Worm (Caenorhabditis elegans) whole organism, L1 larva: ENCODE measurements around the gene nhr-122.

Experiments used
- C16A3.4 ChIP-seq: fragments of 150-350 bp; optimal IDR thresholded peaks from 2 replicates; lab custom pipeline; 2014; ENCODE audit warnings: missing biosample characterization, missing genetic modification characterization
- F16B12.6 ChIP-seq: fragments of 150-350 bp; optimal IDR thresholded peaks from 2 replicates; lab custom pipeline; 2014; ENCODE audit warnings: missing biosample characterization, missing genetic modification characterization
- Y116A8C.19 ChIP-seq: sonication (generic microtip); optimal IDR thresholded peaks from 2 replicates; lab custom pipeline; 2016; ENCODE audit warnings: missing compliant biosample characterization, missing genetic modification characterization, borderline replicate concordance
- aha-1 ChIP-seq: fragments of 150-350 bp; optimal IDR thresholded peaks from 2 replicates; lab custom pipeline; 2014; ENCODE audit warnings: missing biosample characterization, missing genetic modification characterization
- blmp-1 ChIP-seq: fragments of 150-350 bp; optimal IDR thresholded peaks from 2 replicates; lab custom pipeline; 2014; ENCODE audit warnings: missing biosample characterization, missing genetic modification characterization
- ceh-63 ChIP-seq: fragments of 200-800 bp; sonication (Bioruptor generic); optimal IDR thresholded peaks from 2 replicates; lab custom pipeline; 2018; ENCODE audit warnings: mild to moderate bottlenecking, missing genetic modification characterization, missing compliant biosample characterization
- ceh-8 ChIP-seq: fragments of 200-800 bp; sonication (Bioruptor generic); optimal IDR thresholded peaks from 2 replicates; lab custom pipeline; 2018; ENCODE audit warnings: mild to moderate bottlenecking, missing genetic modification characterization, moderate library complexity, missing compliant biosample characterization
- ceh-82 ChIP-seq, 3 experiments: fragments of 150-350 bp in 1 of 3; sonication (generic microtip) in 2 of 3; optimal IDR thresholded peaks; 2 replicates each; lab custom pipeline; 2014 to 2017; ENCODE audit warnings: missing biosample characterization in 3 of 3, missing genetic modification characterization in 3 of 3
- ceh-88 ChIP-seq: fragments of 200-800 bp; sonication (Bioruptor generic); IDR thresholded peaks from 2 replicates; pipeline ENCODE4 v1.3.6; 2022; ENCODE audit warnings: missing genetic modification characterization, missing compliant biosample characterization
- ceh-90 ChIP-seq: sonication (generic microtip); optimal IDR thresholded peaks from 2 replicates; lab custom pipeline; 2016; ENCODE audit warnings: missing genetic modification characterization, missing compliant biosample characterization
- dsc-1 ChIP-seq: sonication (generic microtip); optimal IDR thresholded peaks from 2 replicates; lab custom pipeline; 2016; ENCODE audit warnings: mild to moderate bottlenecking, missing genetic modification characterization, missing compliant biosample characterization
- efl-1 ChIP-seq, 4 experiments: fragments of 150-350 bp; optimal IDR thresholded peaks in 3 of 4; peaks in 1 of 4; 1 replicate in 1 of 4; 2 replicates in 3 of 4; lab custom pipeline; 2014; ENCODE audit warnings: missing biosample characterization in 2 of 4, missing genetic modification characterization in 2 of 4, missing genetic modification reagents in 2 of 4
- efl-3 ChIP-seq: fragments of 200-800 bp; sonication (Bioruptor generic); optimal IDR thresholded peaks from 2 replicates; lab custom pipeline; 2018; ENCODE audit warnings: mild to moderate bottlenecking, missing genetic modification characterization, missing compliant biosample characterization
- egl-27 ChIP-seq, 2 experiments: fragments of 150-350 bp in 1 of 2; sonication (generic microtip); optimal IDR thresholded peaks; 3 replicates each; lab custom pipeline; 2017 to 2018; ENCODE audit warnings: missing biosample characterization in 2 of 2, missing genetic modification characterization in 2 of 2, missing genetic modification reagents in 2 of 2
- ets-5 ChIP-seq: fragments of 200-800 bp; sonication (Bioruptor generic); IDR thresholded peaks from 2 replicates; pipeline ENCODE4 v1.3.6; 2022; ENCODE audit warnings: missing genetic modification characterization, missing compliant biosample characterization
- fkh-10 ChIP-seq: sonication (generic microtip); optimal IDR thresholded peaks from 2 replicates; lab custom pipeline; 2017; ENCODE audit warnings: missing biosample characterization, missing genetic modification reagents, missing genetic modification characterization
- grh-1 ChIP-seq: fragments of 200-800 bp; sonication (Bioruptor generic); IDR thresholded peaks from 2 replicates; pipeline ENCODE4 v1.3.6; 2022; ENCODE audit warnings: missing genetic modification reagents, missing genetic modification characterization, missing compliant biosample characterization
- isw-1 ChIP-seq: fragments of 200-800 bp; sonication (Bioruptor generic); IDR thresholded peaks from 2 replicates; pipeline ENCODE4 v1.3.6; 2022; ENCODE audit warnings: missing genetic modification characterization, missing compliant biosample characterization
- jun-1 ChIP-seq: fragments of 150-350 bp; optimal IDR thresholded peaks from 2 replicates; lab custom pipeline; 2014; ENCODE audit warnings: missing biosample characterization, missing genetic modification reagents, missing genetic modification characterization
- lin-14 ChIP-seq: fragments of 200-800 bp; sonication (Bioruptor generic); optimal IDR thresholded peaks from 2 replicates; lab custom pipeline; 2018; ENCODE audit warnings: mild to moderate bottlenecking, missing genetic modification characterization, moderate library complexity, missing compliant biosample characterization
- lin-15B ChIP-seq: fragments of 150-350 bp; sonication (generic microtip); optimal IDR thresholded peaks from 3 replicates; lab custom pipeline; 2014; ENCODE audit warnings: missing biosample characterization, missing genetic modification characterization
- lin-35 ChIP-seq, 2 experiments: fragments of 150-350 bp; optimal IDR thresholded peaks; 2 replicates each; lab custom pipeline; 2014; ENCODE audit warnings: missing biosample characterization in 2 of 2, missing genetic modification characterization in 2 of 2, missing genetic modification reagents in 2 of 2
- lin-39 ChIP-seq: fragments of 150-350 bp; optimal IDR thresholded peaks from 2 replicates; lab custom pipeline; 2014; ENCODE audit warnings: missing biosample characterization, missing genetic modification reagents, missing genetic modification characterization
- lir-3 ChIP-seq: sonication (generic microtip); optimal IDR thresholded peaks from 2 replicates; lab custom pipeline; 2016; ENCODE audit warnings: mild to moderate bottlenecking, missing genetic modification characterization, moderate library complexity, missing compliant biosample characterization; ENCODE audit not compliant: poor library complexity
- lsy-2 ChIP-seq, 2 experiments: fragments of 150-350 bp; optimal IDR thresholded peaks; 2 replicates each; lab custom pipeline; 2014; ENCODE audit warnings: missing biosample characterization in 2 of 2, missing genetic modification characterization in 2 of 2
- mab-9 ChIP-seq: fragments of 200-800 bp; sonication (Bioruptor generic); IDR thresholded peaks from 2 replicates; pipeline ENCODE4 v1.3.6; 2022; ENCODE audit warnings: missing genetic modification reagents, missing genetic modification characterization, missing compliant biosample characterization
- mdl-1 ChIP-seq, 2 experiments: fragments of 150-350 bp; optimal IDR thresholded peaks; 2 replicates each; lab custom pipeline; 2014 to 2017; ENCODE audit warnings: missing biosample characterization in 2 of 2, missing genetic modification characterization in 2 of 2, inconsistent platforms in 1 of 2
- mef-2 ChIP-seq: fragments of 150-350 bp; optimal IDR thresholded peaks from 2 replicates; lab custom pipeline; 2014; ENCODE audit warnings: missing biosample characterization, missing genetic modification characterization
- nhr-237 ChIP-seq: fragments of 150-350 bp; optimal IDR thresholded peaks from 2 replicates; lab custom pipeline; 2014; ENCODE audit warnings: missing biosample characterization, missing genetic modification characterization
- nhr-28 ChIP-seq: fragments of 150-350 bp; optimal IDR thresholded peaks from 2 replicates; lab custom pipeline; 2014; ENCODE audit warnings: missing biosample characterization, missing genetic modification characterization
- nhr-47 ChIP-seq: sonication (generic microtip); optimal IDR thresholded peaks from 2 replicates; lab custom pipeline; 2016; ENCODE audit warnings: mild to moderate bottlenecking, missing genetic modification characterization, moderate library complexity, missing compliant biosample characterization
- nhr-71 ChIP-seq: sonication (generic microtip); optimal IDR thresholded peaks from 2 replicates; lab custom pipeline; 2016; ENCODE audit warnings: mild to moderate bottlenecking, missing genetic modification characterization, moderate library complexity, missing compliant biosample characterization
- nhr-77 ChIP-seq: fragments of 150-350 bp; optimal IDR thresholded peaks from 2 replicates; lab custom pipeline; 2014; ENCODE audit warnings: missing biosample characterization, missing genetic modification characterization
- nhr-84 ChIP-seq: sonication (generic microtip); optimal IDR thresholded peaks from 2 replicates; lab custom pipeline; 2017; ENCODE audit warnings: missing biosample characterization, missing genetic modification characterization
- nhr-90 ChIP-seq: sonication (generic microtip); optimal IDR thresholded peaks from 2 replicates; lab custom pipeline; 2016; ENCODE audit warnings: mild to moderate bottlenecking, missing genetic modification characterization, missing compliant biosample characterization; ENCODE audit not compliant: poor library complexity
- skn-1 ChIP-seq: fragments of 150-350 bp; optimal IDR thresholded peaks from 2 replicates; lab custom pipeline; 2014; ENCODE audit warnings: missing biosample characterization, missing genetic modification characterization
- sptf-1 ChIP-seq: fragments of 150-350 bp; optimal IDR thresholded peaks from 2 replicates; lab custom pipeline; 2014; ENCODE audit warnings: missing biosample characterization, missing genetic modification characterization
- swsn-7 ChIP-seq: sonication (generic microtip); optimal IDR thresholded peaks from 2 replicates; lab custom pipeline; 2016; ENCODE audit warnings: missing genetic modification characterization, missing compliant biosample characterization
- tbx-2 ChIP-seq: sonication (generic microtip); optimal IDR thresholded peaks from 2 replicates; lab custom pipeline; 2016; ENCODE audit warnings: missing genetic modification characterization, missing compliant biosample characterization
- unc-30 ChIP-seq: sonication (generic microtip); optimal IDR thresholded peaks from 2 replicates; lab custom pipeline; 2017; ENCODE audit warnings: missing biosample characterization, missing genetic modification characterization
- unc-62 ChIP-seq: fragments of 150-350 bp; optimal IDR thresholded peaks from 2 replicates; lab custom pipeline; 2014; ENCODE audit warnings: missing biosample characterization, missing genetic modification reagents, missing genetic modification characterization
- zag-1 ChIP-seq: fragments of 150-350 bp; optimal IDR thresholded peaks from 2 replicates; lab custom pipeline; 2014; ENCODE audit warnings: missing biosample characterization, missing genetic modification characterization

The nhr-122 gene

DNA sequence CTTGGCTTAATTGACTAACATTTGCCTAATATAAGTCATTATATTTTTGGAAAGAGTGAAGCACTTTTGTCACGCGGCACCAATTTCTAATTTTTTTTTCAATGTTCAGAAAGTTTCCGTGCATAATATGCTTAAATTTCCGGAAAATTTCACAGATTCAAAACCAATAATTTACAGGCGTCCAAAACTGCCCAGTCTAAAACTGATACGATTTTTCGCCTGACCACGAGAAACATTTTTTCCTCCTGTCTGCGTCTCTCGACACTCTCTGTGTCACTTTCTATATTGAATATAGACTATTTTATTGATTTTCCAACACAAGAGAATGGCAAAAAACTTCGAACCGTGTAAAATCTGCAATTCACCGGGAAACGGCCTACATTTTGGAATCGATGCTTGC is at the start of gene nhr-122:
nhr-122 (plus strand) TSS at position 301 of the 400 bp plus-strand sequence.
- TF ChIP-seq lir-3, result no peak
- TF ChIP-seq efl-1 (optimal IDR thresholded peaks at IDR 0.05; lab: Kevin White, UChicago), result no peak
- TF ChIP-seq efl-1 (GFP tag; optimal IDR thresholded peaks at IDR 0.05 in 1 of 2; lab: Kevin White, UChicago), result peak in 1 of 2 experiments; percentile 51
- no peak for TF ChIP-seq sptf-1 (tag; lab: Kevin White, UChicago)
- no peak for TF ChIP-seq unc-62 (GFP tag; lab: Kevin White, UChicago)
- peak; percentile 47 for TF ChIP-seq blmp-1 (tag; lab: Kevin White, UChicago)
- peak in 1 of 2 experiments; percentile 19 for TF ChIP-seq lin-35 (GFP tag; optimal IDR thresholded peaks at IDR 0.05; lab: Kevin White, UChicago)
- no peak for TF ChIP-seq F16B12.6 (tag; lab: Kevin White, UChicago)
- TF ChIP-seq mdl-1 (tag; optimal IDR thresholded peaks at IDR 0.05; lab: Kevin White, UChicago), result no peak

DNA sequence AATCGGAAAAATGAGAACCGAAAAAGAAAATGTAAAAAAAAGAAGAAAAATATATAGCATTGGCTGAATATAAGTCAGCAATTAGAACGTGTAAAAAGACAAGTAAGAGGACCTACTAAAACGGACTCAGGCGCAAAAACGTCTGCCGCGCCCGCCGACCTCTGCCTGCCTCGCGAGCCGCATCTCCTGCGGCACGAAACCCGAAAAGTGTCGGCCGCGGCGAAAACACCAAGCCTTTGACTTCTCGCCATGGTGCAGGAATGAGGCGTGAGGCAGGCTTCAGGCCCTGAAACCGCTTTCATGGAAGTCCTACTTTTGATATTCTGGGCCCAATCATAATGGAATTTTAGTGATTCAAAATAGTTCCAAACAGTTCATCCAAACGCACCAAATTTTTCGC is 48.0 kb upstream of the nhr-122 start:
- TF ChIP-seq zag-1, result no peak
- TF ChIP-seq ceh-90 (tag; lab: Kevin White, UChicago), result no peak
- TF ChIP-seq efl-3 (GFP tag; lab: Kevin White, UChicago), result no peak

DNA sequence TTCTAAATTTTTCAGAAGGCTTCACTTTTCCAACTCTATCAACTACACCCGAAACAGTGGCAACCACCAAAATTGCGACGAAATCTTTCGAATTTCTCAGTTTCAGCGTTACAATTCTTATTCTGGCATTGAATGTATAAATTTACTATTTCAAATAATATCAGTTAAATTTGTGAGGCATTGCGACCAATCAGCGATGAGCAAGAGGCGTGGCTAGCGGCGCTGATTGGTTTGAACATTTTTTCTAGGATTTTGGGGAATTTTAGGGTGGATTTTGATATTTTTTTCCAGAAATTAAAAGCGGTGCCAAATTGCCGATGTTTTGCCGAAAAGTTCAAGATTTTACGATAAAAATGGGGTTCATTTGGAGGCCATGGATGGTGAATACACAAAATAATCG is 46.1 kb upstream of the nhr-122 start:
- TF ChIP-seq blmp-1 (tag; lab: Kevin White, UChicago), result no peak
- no peak for TF ChIP-seq swsn-7 (tag; lab: Kevin White, UChicago)
- no peak for TF ChIP-seq F16B12.6 (tag; lab: Kevin White, UChicago)
- TF ChIP-seq nhr-90, result no peak
- TF ChIP-seq isw-1 (GFP tag; lab: Robert Waterston, UW), result no peak
- no peak for TF ChIP-seq tbx-2 (tag; lab: Kevin White, UChicago)
- TF ChIP-seq nhr-28 (tag; lab: Kevin White, UChicago), result no peak
- TF ChIP-seq aha-1, result no peak
- TF ChIP-seq Y116A8C.19 (tag; lab: Kevin White, UChicago), result no peak
- TF ChIP-seq skn-1 (tag; lab: Kevin White, UChicago), result no peak
- no peak for TF ChIP-seq ceh-82 (tag; optimal IDR thresholded peaks at IDR 0.05; lab: Kevin White, UChicago)
- TF ChIP-seq lin-39, result no peak
- TF ChIP-seq mab-9 (GFP tag; lab: Robert Waterston, UW), result no peak
- TF ChIP-seq lsy-2 (tag; optimal IDR thresholded peaks at IDR 0.05; lab: Kevin White, UChicago), result no peak
- TF ChIP-seq dsc-1 (tag; lab: Kevin White, UChicago), result no peak
- TF ChIP-seq nhr-71, result no peak
- TF ChIP-seq nhr-77 (tag; lab: Kevin White, UChicago), result no peak
- TF ChIP-seq jun-1 (tag; lab: Kevin White, UChicago), result no peak
- TF ChIP-seq, all 84 proteins: peak for 0

DNA sequence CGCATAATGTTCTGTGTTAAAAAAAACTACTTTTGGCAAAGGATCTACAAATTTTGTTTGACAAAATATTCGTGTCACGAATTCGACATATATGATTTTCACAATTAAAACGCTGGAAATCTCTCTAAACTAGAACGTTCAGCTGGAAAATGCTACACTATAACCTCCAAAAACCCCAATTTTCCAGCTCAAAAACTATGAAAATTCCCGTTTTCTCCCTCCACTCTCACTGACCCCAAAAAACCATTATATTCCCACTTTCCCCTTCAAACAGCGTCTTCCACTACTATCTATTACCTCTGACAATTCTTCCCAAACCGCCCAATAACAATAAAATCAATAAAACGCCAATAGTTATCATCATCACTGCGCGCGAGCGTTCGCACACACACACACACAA is 37.0 kb upstream of the nhr-122 start, which contains the start of gene Y41D4B.14:
Y41D4B.14 (plus strand) TSS at position 301 of the 400 bp plus-strand sequence.
- peak; percentile 60 for TF ChIP-seq blmp-1 (tag; lab: Kevin White, UChicago)
- TF ChIP-seq ceh-88 (GFP tag; lab: Robert Waterston, UW), result no peak
- no peak for TF ChIP-seq grh-1

DNA sequence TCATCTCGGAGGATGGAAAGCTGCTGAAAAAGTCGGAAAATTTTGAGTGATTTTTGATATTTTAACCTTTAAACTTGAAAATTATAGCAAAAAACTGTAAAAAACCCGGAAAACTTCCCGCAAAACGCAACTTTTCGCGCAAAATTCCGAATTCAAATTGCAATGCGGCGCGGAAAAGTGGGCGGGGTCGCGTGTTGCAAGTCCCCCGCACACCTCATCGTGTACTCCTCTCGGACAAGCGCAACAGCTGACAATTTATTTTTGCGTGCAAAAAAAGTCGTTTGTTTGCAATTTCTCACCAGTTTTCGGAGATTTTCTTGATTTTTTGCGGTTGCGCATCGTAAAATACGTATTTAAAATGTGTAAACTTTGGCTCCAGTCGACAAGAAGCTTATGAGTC is 17.9 kb upstream of the nhr-122 start, which contains the start of gene npp-8:
npp-8 (minus strand) TSS at position 23 of the 400 bp plus-strand sequence.
- TF ChIP-seq swsn-7 (tag; lab: Kevin White, UChicago) (peak; percentile 91), nhr-237 (tag; lab: Kevin White, UChicago) (no peak), lsy-2 (tag; optimal IDR thresholded peaks at IDR 0.05; lab: Kevin White, UChicago) (peak; percentile 86 to 88), ets-5 (no peak), mef-2 (tag; lab: Kevin White, UChicago) (no peak), zag-1 (no peak), ceh-90 (tag; lab: Kevin White, UChicago) (peak; percentile 72), F16B12.6 (tag; lab: Kevin White, UChicago) (peak; percentile 45), nhr-28 (tag; lab: Kevin White, UChicago) (no peak), efl-1 (optimal IDR thresholded peaks at IDR 0.05; lab: Kevin White, UChicago) (peak; percentile 85 to 89), efl-1 (GFP tag; optimal IDR thresholded peaks at IDR 0.05 in 1 of 2; lab: Kevin White, UChicago) (peak; percentile 86 to 98), ceh-8 (peak; percentile 86), isw-1 (GFP tag; lab: Robert Waterston, UW) (peak; percentile 77), lin-14 (no peak), tbx-2 (tag; lab: Kevin White, UChicago) (peak; percentile 91), sptf-1 (tag; lab: Kevin White, UChicago) (no peak), blmp-1 (tag; lab: Kevin White, UChicago) (peak; percentile 52), unc-30 (tag; lab: Kevin White, UChicago) (no peak), lin-15B (tag; lab: Kevin White, UChicago) (peak; percentile 80), C16A3.4 (peak; percentile 79), ceh-88 (GFP tag; lab: Robert Waterston, UW) (peak; percentile 59), ceh-63 (GFP tag; lab: Kevin White, UChicago) (no peak), nhr-47 (tag; lab: Kevin White, UChicago) (peak; percentile 94), fkh-10 (GFP tag; lab: Kevin White, UChicago) (peak; percentile 50), efl-3 (GFP tag; lab: Kevin White, UChicago) (peak; percentile 73), nhr-84 (tag; lab: Kevin White, UChicago) (no peak), egl-27 (tag; optimal IDR thresholded peaks at IDR 0.05; lab: Kevin White, UChicago) (no peak)
